Worm (Caenorhabditis elegans): ENCODE measurements around the gene nhr-223.
"Not testable (repeated sequence)": the region's sequence is repeated elsewhere in the genome, so short reads cannot be mapped to it uniquely, and the experiment has no call there.

DNA sequence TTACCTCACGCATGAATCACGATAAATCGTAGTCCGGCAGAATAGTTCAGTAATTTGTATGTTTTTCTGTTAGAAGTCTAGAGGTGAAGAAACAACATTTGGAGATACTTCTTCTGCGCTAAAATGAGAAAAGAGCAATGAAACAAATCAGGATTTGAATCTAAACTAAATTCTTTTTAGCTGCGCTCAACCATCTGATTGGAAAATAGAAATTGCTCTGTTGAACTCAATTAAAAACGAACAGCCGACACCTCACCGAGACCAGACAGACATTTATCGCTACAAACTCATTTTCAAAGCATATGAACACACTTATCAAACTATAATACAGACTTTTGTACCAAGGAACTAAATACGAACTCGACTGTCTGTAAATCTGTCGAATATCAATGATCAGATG lies 6.4 kb downstream of the nhr-223 start, which contains the start of gene T26E4.9:
- TF ChIP-seq lin-40 (tag; optimal IDR thresholded peaks at IDR 0.05); B0261.1 (tag; optimal IDR thresholded peaks at IDR 0.05); Y53F4B.3 (GFP tag; IDR thresholded peaks at IDR 0.05); B0019.2 (GFP tag; conservative IDR thresholded peaks at IDR 0.05); bed-1 (GFP tag; IDR thresholded peaks at IDR 0.05); ceh-79 (tag; optimal IDR thresholded peaks at IDR 0.05); ets-4 (GFP tag; optimal IDR thresholded peaks at IDR 0.05); ama-1 (optimal IDR thresholded peaks at IDR 0.05); ama-1 (GFP tag; optimal IDR thresholded peaks at IDR 0.05); ceh-100 (GFP tag; IDR thresholded peaks at IDR 0.05); rcor-1 (GFP tag; IDR thresholded peaks at IDR 0.05): not testable (repeated sequence)
